Worm (Caenorhabditis elegans): ENCODE measurements around the gene F44E7.5.
"Not testable (repeated sequence)": the region's sequence is repeated elsewhere in the genome, so short reads cannot be mapped to it uniquely, and the experiment has no call there.

ce11 chrV:5776941-5777340 is 3.8 kb downstream of the F44E7.5 start, which contains the start of gene F44E7.4:
- not testable (repeated sequence) for TF ChIP-seq dao-5, W03F9.2, him-1 (tag; optimal IDR thresholded peaks at IDR 0.05)
